Worm (Caenorhabditis elegans) whole organism, L4 larva: ENCODE measurements around the gene fbxa-66.

ENCODE experiments used
- Y48G9A.11 ChIP-seq: fragments of 200-800 bp; sonication (Bioruptor generic); IDR thresholded peaks from 2 replicates; pipeline ENCODE4 v1.3.6; 2022; ENCODE audit warnings: missing genetic modification reagents, missing genetic modification characterization, missing compliant biosample characterization
- ama-1 ChIP-seq: fragments of 150-350 bp; optimal IDR thresholded peaks from 2 replicates; lab custom pipeline; 2014; ENCODE audit warnings: inconsistent platforms, mixed read lengths
- ceh-20 ChIP-seq: fragments of 200-800 bp; sonication (Bioruptor generic); IDR thresholded peaks from 2 replicates; pipeline ENCODE4 v1.3.6; 2022; ENCODE audit warnings: missing genetic modification reagents, missing genetic modification characterization, missing compliant biosample characterization
- ceh-44 ChIP-seq: fragments of 200-800 bp; sonication (Bioruptor generic); IDR thresholded peaks from 2 replicates; pipeline ENCODE4 v1.3.6; 2022; ENCODE audit warnings: missing genetic modification reagents, missing genetic modification characterization, missing compliant biosample characterization
- ceh-62 ChIP-seq: sonication (generic microtip); optimal IDR thresholded peaks from 2 replicates; lab custom pipeline; 2017; ENCODE audit warnings: missing biosample characterization, missing genetic modification characterization
- daf-12 ChIP-seq: fragments of 150-350 bp; optimal IDR thresholded peaks from 2 replicates; lab custom pipeline; 2014; ENCODE audit warnings: missing biosample characterization, missing genetic modification reagents, missing genetic modification characterization
- daf-19 ChIP-seq: fragments of 200-800 bp; sonication (Bioruptor generic); conservative IDR thresholded peaks from 2 replicates; pipeline ENCODE4 v1.3.6; 2022; ENCODE audit warnings: missing genetic modification characterization, missing compliant biosample characterization
- dpl-1 ChIP-seq: fragments of 150-350 bp; optimal IDR thresholded peaks from 2 replicates; lab custom pipeline; 2014; ENCODE audit warnings: missing biosample characterization, missing genetic modification reagents, missing genetic modification characterization
- fkh-10 ChIP-seq: fragments of 150-350 bp; optimal IDR thresholded peaks from 2 replicates; lab custom pipeline; 2014; ENCODE audit warnings: missing biosample characterization, missing genetic modification reagents, missing genetic modification characterization
- hif-1 ChIP-seq, 2 experiments: sonication (generic microtip); optimal IDR thresholded peaks; 2 replicates each; lab custom pipeline; 2016 to 2017; ENCODE audit warnings: missing compliant biosample characterization in 2 of 2, missing genetic modification characterization in 2 of 2, missing genetic modification reagents in 2 of 2, missing genotype in 2 of 2, mild to moderate bottlenecking in 1 of 2
- hlh-30 ChIP-seq: sonication (generic microtip); optimal IDR thresholded peaks from 2 replicates; lab custom pipeline; 2017; ENCODE audit warnings: antibody characterized with exemption, mild to moderate bottlenecking, missing genetic modification characterization, missing compliant biosample characterization; ENCODE audit not compliant: insufficient read depth
- hmg-1.1 ChIP-seq: fragments of 200-800 bp; sonication (Bioruptor generic); IDR thresholded peaks from 2 replicates; pipeline ENCODE4 v1.3.6; 2022; ENCODE audit warnings: missing genetic modification reagents, missing genetic modification characterization, missing compliant biosample characterization
- jun-1 ChIP-seq: fragments of 150-350 bp; optimal IDR thresholded peaks from 2 replicates; lab custom pipeline; 2014; ENCODE audit warnings: missing biosample characterization, missing genetic modification reagents, missing genetic modification characterization
- lin-1 ChIP-seq: fragments of 200-800 bp; sonication (Bioruptor generic); IDR thresholded peaks from 2 replicates; pipeline ENCODE4 v1.3.6; 2022; ENCODE audit warnings: missing genetic modification reagents, missing genetic modification characterization, missing compliant biosample characterization
- lin-38 ChIP-seq: fragments of 200-800 bp; sonication (Bioruptor generic); IDR thresholded peaks from 2 replicates; pipeline ENCODE4 v1.3.6; 2022; ENCODE audit warnings: missing genetic modification reagents, missing genetic modification characterization, missing compliant biosample characterization
- lin-39 ChIP-seq: fragments of 150-350 bp; optimal IDR thresholded peaks from 2 replicates; lab custom pipeline; 2014; ENCODE audit warnings: missing biosample characterization, missing genetic modification reagents, missing genetic modification characterization
- lir-3 ChIP-seq: sonication (generic microtip); optimal IDR thresholded peaks from 2 replicates; lab custom pipeline; 2016; ENCODE audit warnings: mild to moderate bottlenecking, missing genetic modification characterization, missing compliant biosample characterization
- lsy-2 ChIP-seq, 2 experiments: fragments of 150-350 bp in 1 of 2; sonication (generic microtip) in 1 of 2; optimal IDR thresholded peaks; 2 replicates each; lab custom pipeline; 2014 to 2017; ENCODE audit warnings: missing biosample characterization in 2 of 2, missing genetic modification characterization in 2 of 2
- mes-2 ChIP-seq: sonication (generic microtip); optimal IDR thresholded peaks from 2 replicates; lab custom pipeline; 2016; ENCODE audit warnings: missing genotype, mild to moderate bottlenecking, missing genetic modification characterization, missing compliant biosample characterization; ENCODE audit not compliant: poor library complexity, severe bottlenecking
- mxl-2 ChIP-seq: fragments of 200-800 bp; sonication (Bioruptor generic); conservative IDR thresholded peaks from 2 replicates; pipeline ENCODE4 v1.3.6; 2022; ENCODE audit warnings: missing genetic modification reagents, missing genetic modification characterization, missing compliant biosample characterization
- mxl-3 ChIP-seq: fragments of 200-800 bp; sonication (Bioruptor generic); optimal IDR thresholded peaks from 2 replicates; lab custom pipeline; 2018; ENCODE audit warnings: mild to moderate bottlenecking, missing genetic modification characterization, missing compliant biosample characterization
- nhr-111 ChIP-seq: fragments of 200-800 bp; sonication (Bioruptor generic); optimal IDR thresholded peaks from 2 replicates; lab custom pipeline; 2018; ENCODE audit warnings: mild to moderate bottlenecking, missing genetic modification characterization, missing compliant biosample characterization
- set-16 ChIP-seq: fragments of 200-800 bp; sonication (Bioruptor generic); IDR thresholded peaks from 2 replicates; pipeline ENCODE4 v1.3.6; 2022; ENCODE audit warnings: missing genetic modification reagents, missing genetic modification characterization, missing compliant biosample characterization
- snpc-1.2 ChIP-seq: fragments of 200-800 bp; sonication (Bioruptor generic); IDR thresholded peaks from 2 replicates; pipeline ENCODE4 v1.3.6; 2022; ENCODE audit warnings: missing genetic modification reagents, missing genetic modification characterization, missing compliant biosample characterization
- unc-130 ChIP-seq: sonication (generic microtip); optimal IDR thresholded peaks from 2 replicates; lab custom pipeline; 2016; ENCODE audit warnings: missing genetic modification reagents, missing genetic modification characterization, missing compliant biosample characterization
- unc-39 ChIP-seq: sonication (generic microtip); optimal IDR thresholded peaks from 2 replicates; lab custom pipeline; 2017; ENCODE audit warnings: missing biosample characterization, missing genetic modification characterization
- zag-1 ChIP-seq: fragments of 150-350 bp; optimal IDR thresholded peaks from 2 replicates; lab custom pipeline; 2014; ENCODE audit warnings: missing biosample characterization, missing genetic modification characterization
- zip-11 ChIP-seq: fragments of 200-800 bp; sonication (Bioruptor generic); IDR thresholded peaks from 2 replicates; pipeline ENCODE4 v1.3.6; 2022; ENCODE audit warnings: missing genetic modification characterization, missing compliant biosample characterization

fbxa-66 gene

ce11 chrIII:2313985-2314494 is at the start of gene fbxa-66, which contains the start of gene iffb-1:
fbxa-66 (minus strand) TSS chrIII:2314035.
iffb-1 (plus strand) TSS chrIII:2314436.
- no peak for TF ChIP-seq mes-2 (tag; lab: Kevin White, UChicago)
- peak; percentile 47 for TF ChIP-seq lin-38 (GFP tag; lab: Robert Waterston, UW)
- TF ChIP-seq daf-19, result no peak
- TF ChIP-seq dpl-1 (GFP tag; lab: Kevin White, UChicago), result peak; percentile 60
- TF ChIP-seq unc-130, result no peak

ce11 chrIII:2362648-2363047 is 48.8 kb upstream of the fbxa-66 start, which contains the start of gene srd-69:
srd-69 (plus strand) TSS chrIII:2362948.
- TF ChIP-seq mxl-3 (GFP tag; lab: Kevin White, UChicago) (no peak), zag-1 (tag; lab: Kevin White, UChicago) (no peak), snpc-1.2 (GFP tag; lab: Robert Waterston, UW) (no peak), jun-1 (tag; lab: Kevin White, UChicago) (no peak), nhr-111 (GFP tag; lab: Kevin White, UChicago) (no peak), ama-1 (no peak), ceh-20 (GFP tag; lab: Robert Waterston, UW) (no peak), set-16 (GFP tag; lab: Robert Waterston, UW) (no peak), ceh-62 (no peak), unc-130 (no peak)

ce11 chrIII:2349956-2350355 is 36.1 kb upstream of the fbxa-66 start:
- no peak for TF ChIP-seq daf-12 (tag; lab: Kevin White, UChicago)

- TF ChIP-seq fkh-10 (GFP tag; lab: Kevin White, UChicago) (no peak), lin-1 (GFP tag; lab: Robert Waterston, UW) (no peak), lir-3 (tag; lab: Kevin White, UChicago) (no peak), zip-11 (GFP tag; lab: Robert Waterston, UW) (no peak)
These were observed 33.5 kb upstream of the fbxa-66 start, which contains the start of gene gip-1 for ce11 chrIII:2347291-2347690. gip-1 (plus strand) TSS chrIII:2347591.

- TF ChIP-seq unc-39 (tag; lab: Kevin White, UChicago) (no peak), ceh-44 (GFP tag; lab: Robert Waterston, UW) (no peak), lin-39 (tag; lab: Kevin White, UChicago) (no peak), hif-1 (tag; optimal IDR thresholded peaks at IDR 0.05; lab: Kevin White, UChicago) (no peak), mxl-2 (GFP tag; lab: Robert Waterston, UW) (no peak), daf-12 (tag; lab: Kevin White, UChicago) (no peak)
These were observed 29.4 kb upstream of the fbxa-66 start, which contains the start of gene phf-5 for ce11 chrIII:2343273-2343672. phf-5 (plus strand) TSS chrIII:2343573.

- peak; percentile 85 for TF ChIP-seq dpl-1 (GFP tag; lab: Kevin White, UChicago)
- TF ChIP-seq hmg-1.1 (GFP tag; lab: Robert Waterston, UW), result 0 out of 2 replicates have a peak, but pooled peaks have one; percentile 42
- peak in 1 of 2 experiments; percentile 21 for TF ChIP-seq lsy-2 (tag; optimal IDR thresholded peaks at IDR 0.05; lab: Kevin White, UChicago)
- TF ChIP-seq set-16 (GFP tag; lab: Robert Waterston, UW), result no peak
- peak; percentile 43; the same call in 1 of the 2 replicates for TF ChIP-seq Y48G9A.11
- no peak for TF ChIP-seq nhr-111 (GFP tag; lab: Kevin White, UChicago)
- peak; percentile 29 for TF ChIP-seq hlh-30 (tag; lab: Kevin White, UChicago)
- TF ChIP-seq lin-38 (GFP tag; lab: Robert Waterston, UW), result peak; percentile 92
- TF ChIP-seq, all 104 proteins: peak for 6
These were observed 17.3 kb upstream of the fbxa-66 start, which contains the start of the genes Y54F10BM.13 and ppm-1.D for ce11 chrIII:2331033-2331625. Y54F10BM.13 (minus strand) TSS chrIII:2331083. ppm-1.D (plus strand) TSS chrIII:2331572.
